Fruit fly (Drosophila melanogaster): ENCODE data around the gene Cyp303a1.
A peak's percentile ranks its signal among the peaks of the same experiment; 100 is the strongest.

- peak; percentile 78 for TF ChIP-seq CG13204 (GFP tag; optimal IDR thresholded peaks at IDR 0.05)
- peak; percentile 60 for TF ChIP-seq EcR (GFP tag; optimal IDR thresholded peaks at IDR 0.05)
- no peak for TF ChIP-seq CG9948 (tag; optimal IDR thresholded peaks at IDR 0.05)
- peak; percentile 57 for TF ChIP-seq Pif1B (GFP tag; optimal IDR thresholded peaks at IDR 0.05)
- TF ChIP-seq Snoo (tag; optimal IDR thresholded peaks at IDR 0.05): peak; percentile 10
- TF ChIP-seq CG12605 (GFP tag; IDR thresholded peaks at IDR 0.05): peak; percentile 92
- peak; percentile 32; the same call in 1 of the 2 replicates for TF ChIP-seq CG32121 (GFP tag; IDR thresholded peaks at IDR 0.05)
- TF ChIP-seq gl (tag; optimal IDR thresholded peaks at IDR 0.05): no peak
- TF ChIP-seq CG8301 (tag; optimal IDR thresholded peaks at IDR 0.05): no peak
- TF ChIP-seq D1 (tag; optimal IDR thresholded peaks at IDR 0.05): no peak
These were observed 30.9 kb downstream of the Cyp303a1 start for dm6 chr2L:16324833-16325232.

Data from whole organism, pupa.